Worm (Caenorhabditis elegans) whole organism, young adult: ENCODE measurements around the gene tag-191.

Experiments
- B0261.1 ChIP-seq: sonication (generic microtip); optimal IDR thresholded peaks from 2 replicates; lab custom pipeline; 2016; ENCODE audit warnings: mild to moderate bottlenecking, missing genetic modification characterization, moderate library complexity, missing compliant biosample characterization
- D2030.7 ChIP-seq: fragments of 200-800 bp; sonication (Bioruptor generic); IDR thresholded peaks from 2 replicates; pipeline ENCODE4 v1.3.6; 2022; ENCODE audit warnings: missing genetic modification reagents, missing genetic modification characterization, missing compliant biosample characterization
- F55B11.4 ChIP-seq: sonication (generic microtip); optimal IDR thresholded peaks from 2 replicates; lab custom pipeline; 2016; ENCODE audit warnings: missing compliant biosample characterization, missing genetic modification characterization, borderline replicate concordance; ENCODE audit not compliant: insufficient read depth
- T07F8.4 ChIP-seq: sonication (generic microtip); optimal IDR thresholded peaks from 2 replicates; lab custom pipeline; 2016; ENCODE audit warnings: mild to moderate bottlenecking, missing genetic modification characterization, moderate library complexity, missing compliant biosample characterization
- ama-1 ChIP-seq, 3 experiments: fragments of 150-350 bp in 1 of 3; sonication (generic microtip) in 2 of 3; optimal IDR thresholded peaks; 2 replicates each; lab custom pipeline; 2014 to 2018; ENCODE audit warnings: missing biosample characterization in 2 of 3, missing genetic modification characterization in 2 of 3, missing genetic modification reagents in 2 of 3
- aptf-3 ChIP-seq: fragments of 200-800 bp; sonication (Bioruptor generic); IDR thresholded peaks from 2 replicates; pipeline ENCODE4 v1.3.6; 2022; ENCODE audit warnings: missing genetic modification characterization, missing compliant biosample characterization
- ccch-3 ChIP-seq: fragments of 200-800 bp; sonication (Bioruptor generic); optimal IDR thresholded peaks from 2 replicates; lab custom pipeline; 2018; ENCODE audit warnings: mild to moderate bottlenecking, missing genetic modification characterization, missing compliant biosample characterization
- ceh-40 ChIP-seq: fragments of 200-800 bp; sonication (Bioruptor generic); IDR thresholded peaks from 2 replicates; pipeline ENCODE4 v1.3.6; 2022; ENCODE audit warnings: missing genetic modification characterization, missing compliant biosample characterization
- ceh-91 ChIP-seq: fragments of 200-800 bp; sonication (Bioruptor generic); IDR thresholded peaks from 2 replicates; pipeline ENCODE4 v1.3.6; 2022; ENCODE audit warnings: missing genetic modification reagents, missing genetic modification characterization, missing compliant biosample characterization
- die-1 ChIP-seq: sonication (generic microtip); optimal IDR thresholded peaks from 2 replicates; lab custom pipeline; 2016; ENCODE audit warnings: missing genotype, mild to moderate bottlenecking, missing genetic modification characterization, missing compliant biosample characterization
- dpl-1 ChIP-seq: fragments of 150-350 bp; optimal IDR thresholded peaks from 2 replicates; lab custom pipeline; 2014; ENCODE audit warnings: missing biosample characterization, missing genetic modification reagents, missing genetic modification characterization
- efl-1 ChIP-seq: fragments of 150-350 bp; optimal IDR thresholded peaks from 2 replicates; lab custom pipeline; 2014; ENCODE audit warnings: missing biosample characterization, missing genetic modification reagents, missing genetic modification characterization
- him-1 ChIP-seq: sonication (generic microtip); optimal IDR thresholded peaks from 2 replicates; lab custom pipeline; 2016; ENCODE audit warnings: missing genotype, missing genetic modification reagents, missing genetic modification characterization, missing compliant biosample characterization
- let-607 ChIP-seq, 2 experiments: fragments of 200-800 bp in 1 of 2; sonication (Bioruptor generic) in 1 of 2; sonication (generic microtip) in 1 of 2; optimal IDR thresholded peaks; 2 replicates each; lab custom pipeline; 2016 to 2018; ENCODE audit warnings: mild to moderate bottlenecking in 2 of 2, missing compliant biosample characterization in 2 of 2, missing genetic modification characterization in 2 of 2, moderate library complexity in 2 of 2, missing genotype in 1 of 2
- lin-40 ChIP-seq: sonication (generic microtip); optimal IDR thresholded peaks from 2 replicates; lab custom pipeline; 2016; ENCODE audit warnings: missing genetic modification characterization, mild to moderate bottlenecking, missing compliant biosample characterization, missing genotype, missing genetic modification reagents
- lsl-1 ChIP-seq: fragments of 200-800 bp; sonication (Bioruptor generic); optimal IDR thresholded peaks from 2 replicates; lab custom pipeline; 2018; ENCODE audit warnings: mild to moderate bottlenecking, missing genetic modification characterization, moderate library complexity, missing compliant biosample characterization
- lsy-27 ChIP-seq: sonication (generic microtip); optimal IDR thresholded peaks from 2 replicates; lab custom pipeline; 2017; ENCODE audit warnings: missing genetic modification characterization, mild to moderate bottlenecking, missing compliant biosample characterization, antibody characterized with exemption, missing genotype, borderline replicate concordance; ENCODE audit not compliant: insufficient read depth
- madf-6 ChIP-seq: fragments of 200-800 bp; sonication (Bioruptor generic); IDR thresholded peaks from 2 replicates; pipeline ENCODE4 v1.3.6; 2022; ENCODE audit warnings: missing genetic modification reagents, missing genetic modification characterization, missing compliant biosample characterization
- madf-8 ChIP-seq: fragments of 200-800 bp; sonication (Bioruptor generic); conservative IDR thresholded peaks from 2 replicates; pipeline ENCODE4 v1.3.6; 2022; ENCODE audit warnings: missing genetic modification reagents, missing genetic modification characterization, missing compliant biosample characterization
- mel-28 ChIP-seq: sonication (generic microtip); optimal IDR thresholded peaks from 2 replicates; lab custom pipeline; 2016; ENCODE audit warnings: borderline replicate concordance, mild to moderate bottlenecking, missing genetic modification characterization, missing compliant biosample characterization
- nhr-120 ChIP-seq: fragments of 200-800 bp; sonication (Bioruptor generic); IDR thresholded peaks from 2 replicates; pipeline ENCODE4 v1.3.6; 2022; ENCODE audit warnings: missing genetic modification characterization, missing compliant biosample characterization
- nhr-179 ChIP-seq: sonication (generic microtip); optimal IDR thresholded peaks from 2 replicates; lab custom pipeline; 2016; ENCODE audit warnings: mild to moderate bottlenecking, missing genetic modification characterization, missing compliant biosample characterization
- nhr-27 ChIP-seq: fragments of 200-800 bp; sonication (Bioruptor generic); optimal IDR thresholded peaks from 2 replicates; lab custom pipeline; 2018; ENCODE audit warnings: mild to moderate bottlenecking, missing genetic modification characterization, moderate library complexity, missing compliant biosample characterization
- nhr-80 ChIP-seq: sonication (generic microtip); optimal IDR thresholded peaks from 2 replicates; lab custom pipeline; 2016; ENCODE audit warnings: missing genetic modification characterization, missing compliant biosample characterization
- nhr-90 ChIP-seq: sonication (generic microtip); optimal IDR thresholded peaks from 2 replicates; lab custom pipeline; 2016; ENCODE audit warnings: missing genotype, mild to moderate bottlenecking, missing genetic modification characterization, missing compliant biosample characterization
- rcor-1 ChIP-seq: fragments of 200-800 bp; sonication (Bioruptor generic); IDR thresholded peaks from 2 replicates; pipeline ENCODE4 v1.3.6; 2022; ENCODE audit warnings: missing genetic modification reagents, missing genetic modification characterization, missing compliant biosample characterization
- repo-1 ChIP-seq: sonication (generic microtip); optimal IDR thresholded peaks from 2 replicates; lab custom pipeline; 2017; ENCODE audit warnings: mild to moderate bottlenecking, missing genetic modification characterization, missing compliant biosample characterization
- snpc-1.3 ChIP-seq: sonication (generic microtip); optimal IDR thresholded peaks from 2 replicates; lab custom pipeline; 2017; ENCODE audit warnings: missing genetic modification characterization, mild to moderate bottlenecking, missing compliant biosample characterization, antibody characterized with exemption, moderate library complexity, missing genotype, missing genetic modification reagents; ENCODE audit not compliant: insufficient read depth
- somi-1 ChIP-seq: fragments of 200-800 bp; sonication (Bioruptor generic); optimal IDR thresholded peaks from 2 replicates; lab custom pipeline; 2018; ENCODE audit warnings: mild to moderate bottlenecking, missing genetic modification characterization, missing compliant biosample characterization
- tbp1 ChIP-seq: fragments of 200-800 bp; sonication (Bioruptor generic); optimal IDR thresholded peaks from 2 replicates; lab custom pipeline; 2018; ENCODE audit warnings: mild to moderate bottlenecking, missing genetic modification characterization, missing compliant biosample characterization
- tlf-1 ChIP-seq: fragments of 200-800 bp; sonication (Bioruptor generic); optimal IDR thresholded peaks from 2 replicates; lab custom pipeline; 2018; ENCODE audit warnings: mild to moderate bottlenecking, missing genetic modification characterization, missing compliant biosample characterization
- unc-130 ChIP-seq: sonication (generic microtip); optimal IDR thresholded peaks from 2 replicates; lab custom pipeline; 2016; ENCODE audit warnings: missing genetic modification reagents, missing genetic modification characterization, missing compliant biosample characterization
- zfh-2 ChIP-seq: fragments of 200-800 bp; sonication (Bioruptor generic); conservative IDR thresholded peaks from 2 replicates; pipeline ENCODE4 v1.3.6; 2022; ENCODE audit warnings: missing genetic modification reagents, missing genetic modification characterization, missing compliant biosample characterization
- ztf-26 ChIP-seq: sonication (generic microtip); optimal IDR thresholded peaks from 2 replicates; lab custom pipeline; 2017; ENCODE audit warnings: missing genetic modification characterization, missing compliant biosample characterization
- ztf-6 ChIP-seq: fragments of 200-800 bp; sonication (Bioruptor generic); IDR thresholded peaks from 2 replicates; pipeline ENCODE4 v1.3.6; 2022; ENCODE audit warnings: missing genetic modification reagents, missing genetic modification characterization, missing compliant biosample characterization

Gene tag-191

ce11 chrV:14546569-14546968 is 10.4 kb upstream of the tag-191 start, which contains the start of gene C53A5.13:
Gene C53A5.13 (plus strand): TSS chrV:14546869.
- TF ChIP-seq T07F8.4 (tag; lab: Kevin White, UChicago) = no peak
- TF ChIP-seq nhr-27 (tag; lab: Kevin White, UChicago) = no peak
- no peak for TF ChIP-seq mel-28 (tag; lab: Kevin White, UChicago)
- no peak for TF ChIP-seq tbp1 (GFP tag; lab: Kevin White, UChicago)
- no peak for TF ChIP-seq somi-1 (GFP tag; lab: Kevin White, UChicago)
- TF ChIP-seq die-1 (tag; lab: Kevin White, UChicago) = no peak
- no peak for TF ChIP-seq him-1 (tag; lab: Kevin White, UChicago)
- TF ChIP-seq ccch-3 (GFP tag; lab: Kevin White, UChicago) = no peak
- TF ChIP-seq aptf-3 (GFP tag; lab: Robert Waterston, UW) = no peak
- TF ChIP-seq ceh-40 (GFP tag; lab: Robert Waterston, UW) = no peak
- no peak for TF ChIP-seq F55B11.4 (tag; lab: Kevin White, UChicago)
- TF ChIP-seq nhr-179 (tag; lab: Kevin White, UChicago) = no peak

ce11 chrV:14545816-14546283 is 9.7 kb upstream of the tag-191 start, which contains the start of gene rike-1:
Gene rike-1 (minus strand): TSS chrV:14545866.
- TF ChIP-seq ztf-26 (tag; lab: Kevin White, UChicago) (no peak), nhr-27 (tag; lab: Kevin White, UChicago) (no peak), lsy-27 (tag; lab: Kevin White, UChicago) (no peak), rcor-1 (GFP tag; lab: Robert Waterston, UW) (0 out of 2 replicates have a peak, but pooled peaks have one; percentile 8), efl-1 (GFP tag; lab: Kevin White, UChicago) (peak; percentile 15), tlf-1 (GFP tag; lab: Kevin White, UChicago) (no peak), dpl-1 (GFP tag; lab: Kevin White, UChicago) (peak; percentile 9), repo-1 (no peak), ceh-91 (GFP tag; lab: Robert Waterston, UW) (peak; percentile 54; the same call in 1 of the 2 replicates), madf-8 (GFP tag; lab: Robert Waterston, UW) (0 out of 2 replicates have a peak, but pooled peaks have one; percentile 21), snpc-1.3 (no peak), lsl-1 (GFP tag; lab: Kevin White, UChicago) (peak; percentile 34), madf-6 (GFP tag; lab: Robert Waterston, UW) (peak; percentile 49; the same call in 1 of the 2 replicates), let-607 (tag; optimal IDR thresholded peaks at IDR 0.05; lab: Kevin White, UChicago) (peak in 1 of 2 experiments; percentile 9)

ce11 chrV:14542138-14542537 is 6.0 kb upstream of the tag-191 start:
- TF ChIP-seq nhr-80 (tag; lab: Kevin White, UChicago) = peak; percentile 42
- no peak for TF ChIP-seq zfh-2 (GFP tag; lab: Robert Waterston, UW)
- TF ChIP-seq unc-130 (GFP tag; lab: Kevin White, UChicago) = no peak
- no peak for TF ChIP-seq B0261.1 (tag; lab: Kevin White, UChicago)
- no peak for TF ChIP-seq nhr-120

- TF ChIP-seq F55B11.4 (tag; lab: Kevin White, UChicago) (no peak), ztf-6 (GFP tag; lab: Robert Waterston, UW) (no peak), ama-1 (optimal IDR thresholded peaks at IDR 0.05; lab: Kevin White, UChicago) (no peak), ama-1 (GFP tag; optimal IDR thresholded peaks at IDR 0.05; lab: Kevin White, UChicago) (no peak), nhr-90 (tag; lab: Kevin White, UChicago) (no peak), efl-1 (GFP tag; lab: Kevin White, UChicago) (no peak), D2030.7 (GFP tag; lab: Robert Waterston, UW) (no peak), lin-40 (no peak)
These were observed 4.8 kb upstream of the tag-191 start for ce11 chrV:14540932-14541331.
